Fruit fly (Drosophila melanogaster) Kc167 (cell line): ENCODE measurements around the gene Ubc4.

Source experiments
- Myc ChIP-seq: fragments of >200 bp; optimal IDR thresholded peaks from 2 replicates; lab custom pipeline; 2017; ENCODE audit warnings: missing external identifiers
- Sin3A ChIP-seq: fragments of >200 bp; optimal IDR thresholded peaks from 2 replicates; lab custom pipeline; 2018; ENCODE audit warnings: missing external identifiers
- h ChIP-seq: fragments of >200 bp; optimal IDR thresholded peaks from 3 replicates; lab custom pipeline; 2018; ENCODE audit warnings: missing external identifiers
- insv ChIP-seq: fragments of >200 bp; optimal IDR thresholded peaks from 3 replicates; lab custom pipeline; 2018; ENCODE audit warnings: missing external identifiers
- psq ChIP-seq: fragments of >200 bp; optimal IDR thresholded peaks from 2 replicates; lab custom pipeline; 2017; ENCODE audit warnings: missing external identifiers
- ttk ChIP-seq: sonication (Bioruptor generic); optimal IDR thresholded peaks from 2 replicates; lab custom pipeline; 2017; ENCODE audit warnings: missing external identifiers

The Ubc4 gene

DNA sequence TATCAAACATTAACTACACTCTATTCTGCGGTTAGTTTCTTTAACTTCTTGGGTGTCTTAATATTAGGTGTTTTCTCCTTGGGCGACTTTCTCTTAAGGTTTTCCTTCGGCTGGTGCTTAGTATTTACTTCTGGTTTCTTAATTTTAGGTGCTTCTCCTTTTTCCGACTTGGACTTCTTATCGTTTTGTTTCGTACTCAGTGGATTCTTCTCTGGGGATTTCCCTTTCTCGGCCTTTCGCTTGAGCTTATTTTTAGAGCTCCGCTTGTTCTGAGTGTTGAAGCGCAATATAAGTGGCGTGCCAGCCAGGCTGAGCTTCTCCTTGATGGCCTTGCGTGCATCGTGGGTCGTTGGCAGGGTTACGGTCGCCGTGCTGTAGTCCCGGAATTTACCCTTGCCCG, 19.7 kb downstream of the Ubc4 start:
- no peak for TF ChIP-seq insv (lab: Kevin White, UChicago)
- no peak for TF ChIP-seq Sin3A (lab: Kevin White, UChicago)
- no peak for TF ChIP-seq h (lab: Kevin White, UChicago)
- no peak for TF ChIP-seq ttk (lab: Kevin White, UChicago)
- no peak for TF ChIP-seq psq (lab: Kevin White, UChicago)
- TF ChIP-seq Myc, result no peak

DNA sequence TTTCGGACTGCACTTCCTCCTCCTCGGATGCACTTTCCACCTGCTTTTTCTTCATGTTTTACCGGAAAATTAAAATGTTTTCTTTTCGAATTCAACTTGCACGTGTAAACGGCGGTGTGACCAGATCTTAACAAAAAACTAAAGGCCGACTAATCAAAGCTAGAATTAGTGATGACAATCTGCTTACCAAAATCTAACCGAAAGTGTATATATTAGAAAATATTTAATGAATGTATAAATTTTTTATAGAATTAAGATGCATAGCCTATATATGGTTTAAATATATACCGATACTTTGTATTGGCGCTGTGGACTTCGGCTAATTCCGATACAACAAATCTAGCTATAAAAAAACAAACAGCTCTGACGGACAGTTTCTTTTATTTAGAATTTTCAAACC, 20.8 kb downstream of the Ubc4 start, which contains the start of the genes CG18178 and CG14174:
CG18178 (minus strand) TSS at position 216 of the 400 bp plus-strand sequence.
CG14174 (plus strand) TSS at position 400 of the 400 bp plus-strand sequence.
- no peak for TF ChIP-seq Myc
- TF ChIP-seq h (lab: Kevin White, UChicago), result no peak

DNA sequence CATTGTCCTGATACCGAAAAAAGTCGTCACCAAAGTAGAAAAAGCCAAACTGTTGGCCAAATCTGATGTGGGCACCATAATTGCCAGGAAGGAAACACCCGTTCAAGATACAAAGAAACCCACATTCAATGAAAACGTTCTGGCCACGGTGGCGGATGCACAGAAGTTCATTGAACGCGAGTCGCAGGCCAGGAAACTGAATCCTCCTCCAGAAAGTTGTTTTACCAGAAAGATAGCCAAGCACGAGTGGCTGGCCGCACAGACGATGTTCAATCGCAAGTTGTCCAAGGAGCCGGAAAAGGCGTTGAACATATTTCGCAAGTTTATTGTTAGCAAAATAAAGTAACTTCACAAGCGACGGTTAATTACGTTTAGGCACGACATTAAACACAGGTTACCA, 22.0 kb downstream of the Ubc4 start:
- no peak for TF ChIP-seq Myc
- TF ChIP-seq Sin3A (lab: Kevin White, UChicago), result no peak

DNA sequence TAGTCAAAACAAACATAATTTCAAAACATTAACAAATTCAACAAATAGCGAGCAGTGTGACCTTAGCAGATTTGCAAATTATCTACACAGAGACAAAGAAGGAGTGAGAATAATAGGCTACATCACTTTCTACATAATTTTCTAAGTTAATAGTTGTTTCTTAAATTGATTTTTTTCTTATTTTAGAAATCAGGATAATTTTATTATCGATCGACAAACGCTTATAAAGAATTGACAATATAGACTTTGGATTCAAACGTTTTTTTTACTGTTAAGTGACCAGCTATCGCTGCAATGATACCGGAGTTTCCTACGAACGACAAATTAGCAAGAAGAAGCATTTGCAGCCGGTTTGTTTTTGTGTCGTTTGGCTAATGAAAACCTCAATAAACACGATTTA, 25.0 kb downstream of the Ubc4 start, which contains the start of the genes nbs and defl:
nbs (minus strand) TSS at position 87 of the 400 bp plus-strand sequence.
defl (plus strand) TSS at position 316 of the 400 bp plus-strand sequence.
- TF ChIP-seq Myc, result no peak
- TF ChIP-seq Sin3A (lab: Kevin White, UChicago), result no peak
- TF ChIP-seq ttk (lab: Kevin White, UChicago), result no peak
- TF ChIP-seq insv (lab: Kevin White, UChicago), result no peak
- no peak for TF ChIP-seq h (lab: Kevin White, UChicago)
- no peak for TF ChIP-seq psq (lab: Kevin White, UChicago)

DNA sequence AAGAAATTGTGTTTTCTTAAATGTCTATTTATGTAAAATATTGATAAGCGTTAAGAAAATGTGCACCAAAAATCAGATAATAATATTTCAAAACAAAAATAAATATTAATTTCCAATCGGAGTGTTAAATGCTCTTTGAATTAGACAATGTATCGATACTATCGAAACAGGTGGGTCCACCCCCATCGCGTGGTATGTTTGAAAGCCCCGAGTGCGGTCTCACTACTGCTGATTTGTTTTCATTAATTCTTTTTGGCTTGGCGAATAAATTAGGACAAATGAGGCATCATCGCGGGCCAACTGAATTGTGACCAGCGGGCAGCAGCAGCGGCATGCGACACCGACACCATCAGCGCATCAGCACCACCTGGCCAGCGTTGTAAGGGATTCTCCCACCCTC, 28.6 kb downstream of the Ubc4 start, which contains the start of gene Naa60:
Naa60 (plus strand) TSS at position 189 of the 400 bp plus-strand sequence.
- TF ChIP-seq Myc (no peak), ttk (lab: Kevin White, UChicago) (no peak), Sin3A (lab: Kevin White, UChicago) (no peak), insv (lab: Kevin White, UChicago) (no peak), h (lab: Kevin White, UChicago) (no peak), psq (lab: Kevin White, UChicago) (no peak)

DNA sequence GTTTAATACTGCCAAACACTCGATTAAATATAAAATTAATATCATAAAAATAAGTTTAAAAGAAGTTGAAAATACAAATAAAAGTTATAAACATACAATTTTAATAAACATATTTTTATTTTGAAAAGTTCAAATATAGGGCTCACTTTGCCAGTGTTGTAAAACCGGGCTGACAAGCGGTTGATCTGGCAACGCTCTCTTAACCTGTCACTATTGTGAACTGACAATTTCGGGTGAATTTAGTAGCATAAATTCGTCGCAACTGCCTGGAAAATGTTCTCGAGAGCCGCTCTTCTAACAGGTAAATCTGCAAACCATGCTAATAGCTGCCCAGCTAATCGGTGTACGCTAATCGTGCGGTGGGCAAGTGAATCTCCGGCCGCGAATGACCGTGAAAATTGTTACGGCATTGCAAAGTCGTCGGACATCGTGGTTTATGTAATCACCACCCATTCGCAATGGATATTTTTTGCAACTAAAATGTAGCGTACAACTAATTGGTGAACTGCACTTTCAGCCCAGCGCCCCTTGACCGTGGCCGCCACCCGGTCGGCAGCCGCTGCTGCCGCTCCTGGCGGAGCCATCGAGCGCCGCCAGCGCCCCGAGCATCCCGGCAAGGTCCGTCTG, 31.8 kb downstream of the Ubc4 start, which contains the start of gene ATPsynB:
ATPsynB (plus strand) TSS at position 205 of the 627 bp plus-strand sequence.
- no peak for TF ChIP-seq Myc
- TF ChIP-seq h (lab: Kevin White, UChicago), result no peak
- TF ChIP-seq ttk (lab: Kevin White, UChicago), result no peak
- TF ChIP-seq psq (lab: Kevin White, UChicago), result no peak
- TF ChIP-seq insv (lab: Kevin White, UChicago), result no peak
- TF ChIP-seq Sin3A (lab: Kevin White, UChicago), result no peak

DNA sequence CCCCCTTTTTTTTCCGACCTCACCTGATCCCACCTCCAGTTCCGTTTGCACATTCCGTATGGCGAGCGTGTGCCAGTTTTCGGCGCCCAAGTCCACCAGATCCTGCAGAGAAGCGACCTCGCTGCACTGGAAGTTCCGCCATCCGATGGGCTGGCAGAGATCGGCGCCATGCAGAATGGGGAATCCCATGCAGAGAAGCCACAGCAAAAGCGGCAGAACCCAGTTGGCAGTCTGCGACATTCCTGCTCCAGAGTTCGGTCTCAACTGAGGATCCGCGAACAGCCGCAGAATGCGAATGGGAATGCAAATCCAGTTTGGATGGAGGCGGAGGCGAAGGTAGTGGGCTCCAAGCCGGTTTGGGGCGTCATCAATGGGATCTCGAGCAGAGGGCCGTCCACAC, 35.4 kb downstream of the Ubc4 start, which contains the start of gene CG6749:
CG6749 (minus strand) TSS at position 245 of the 400 bp plus-strand sequence.
- TF ChIP-seq h (lab: Kevin White, UChicago) (no peak), Sin3A (lab: Kevin White, UChicago) (no peak), psq (lab: Kevin White, UChicago) (no peak), Myc (no peak)

DNA sequence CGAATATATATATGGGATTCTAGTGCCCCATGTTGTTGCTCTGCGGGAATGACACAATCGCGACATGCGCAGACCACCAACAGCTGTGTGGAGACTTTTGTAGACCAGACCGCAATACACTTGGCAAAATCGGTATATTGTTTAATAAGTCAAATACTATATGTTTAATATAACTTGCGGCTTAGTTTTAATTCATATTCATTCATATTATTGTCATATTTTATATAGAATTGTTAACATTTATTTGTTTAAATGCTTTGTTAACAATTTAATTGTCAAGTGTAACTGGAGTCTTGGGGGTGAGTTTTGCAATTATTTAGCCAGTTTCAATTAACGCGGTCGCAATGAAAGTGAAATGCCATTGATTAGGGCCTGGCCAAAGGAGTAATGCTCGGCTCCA, 41.5 kb downstream of the Ubc4 start:
- no peak for TF ChIP-seq Myc
- no peak for TF ChIP-seq Sin3A (lab: Kevin White, UChicago)
- TF ChIP-seq psq (lab: Kevin White, UChicago), result no peak
- no peak for TF ChIP-seq insv (lab: Kevin White, UChicago)
- TF ChIP-seq h (lab: Kevin White, UChicago), result no peak
- no peak for TF ChIP-seq ttk (lab: Kevin White, UChicago)

DNA sequence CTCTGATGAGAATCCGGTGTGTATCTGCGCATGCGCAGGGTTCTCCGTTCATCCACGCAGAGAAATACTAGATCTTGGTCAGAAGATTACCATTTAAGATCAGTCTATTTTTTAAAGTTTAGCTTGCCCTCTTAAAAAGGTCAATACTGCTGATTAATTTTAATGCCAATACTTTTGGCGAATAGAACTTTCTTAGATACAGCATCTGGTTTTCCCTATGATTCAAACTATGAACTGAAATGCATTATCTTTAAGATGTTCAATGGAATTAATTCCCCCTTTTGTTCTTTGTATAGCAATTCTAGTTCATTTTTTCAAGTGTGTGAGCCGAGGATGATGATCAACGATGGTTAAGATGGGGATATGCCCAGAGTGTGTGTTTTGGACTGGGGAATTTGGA, 44.2 kb downstream of the Ubc4 start:
- TF ChIP-seq ttk (lab: Kevin White, UChicago) (no peak), Sin3A (lab: Kevin White, UChicago) (no peak), psq (lab: Kevin White, UChicago) (no peak), h (lab: Kevin White, UChicago) (no peak), insv (lab: Kevin White, UChicago) (no peak), Myc (no peak)

DNA sequence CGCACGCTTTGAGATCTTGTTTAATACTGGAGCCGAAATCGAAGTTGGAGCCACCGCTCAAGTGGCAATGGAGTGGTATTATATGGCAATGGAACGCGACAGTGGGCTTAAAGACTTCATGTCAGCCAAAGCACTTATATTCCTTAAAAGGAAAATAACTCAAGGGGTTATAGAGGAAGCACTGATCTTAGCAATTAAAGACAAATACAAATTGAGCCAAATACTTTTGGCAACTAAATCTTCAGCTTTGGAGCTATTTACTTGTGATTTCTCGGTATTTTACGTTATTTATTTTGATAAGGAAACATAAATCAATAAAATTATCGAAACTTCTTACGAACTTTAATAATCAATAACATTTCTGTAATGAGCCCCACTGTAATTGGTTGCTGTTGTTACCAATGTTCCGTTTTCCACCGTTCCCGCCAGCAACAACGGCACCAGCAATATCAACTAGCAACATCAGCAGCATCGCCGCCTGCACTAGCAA, 46.0 kb downstream of the Ubc4 start:
- TF ChIP-seq insv (lab: Kevin White, UChicago) (no peak), Myc (no peak), psq (lab: Kevin White, UChicago) (no peak), Sin3A (lab: Kevin White, UChicago) (no peak), ttk (lab: Kevin White, UChicago) (no peak), h (lab: Kevin White, UChicago) (no peak)

DNA sequence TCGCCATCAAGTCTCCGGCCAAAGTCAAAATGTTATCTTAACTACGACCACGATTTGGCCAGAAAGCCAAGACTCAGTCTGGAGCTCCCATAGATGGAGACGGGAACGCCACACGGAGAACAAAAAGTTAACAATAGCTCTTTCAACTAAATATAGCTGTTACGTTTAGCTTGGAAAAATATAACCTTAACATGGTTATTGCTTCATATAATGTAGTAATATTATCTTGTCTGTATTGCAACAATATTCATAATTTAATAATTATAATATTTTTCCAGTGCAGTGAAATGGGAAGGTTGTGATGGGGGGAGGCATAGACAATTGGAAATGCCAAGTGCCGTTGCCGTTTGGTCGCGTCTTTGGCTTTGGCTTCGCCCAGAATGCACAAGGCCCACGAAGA, 47.3 kb downstream of the Ubc4 start:
- TF ChIP-seq Myc (no peak), ttk (lab: Kevin White, UChicago) (no peak)
